Worm (Caenorhabditis elegans): ENCODE data around the gene srxa-4.

The srxa-4 gene

DNA sequence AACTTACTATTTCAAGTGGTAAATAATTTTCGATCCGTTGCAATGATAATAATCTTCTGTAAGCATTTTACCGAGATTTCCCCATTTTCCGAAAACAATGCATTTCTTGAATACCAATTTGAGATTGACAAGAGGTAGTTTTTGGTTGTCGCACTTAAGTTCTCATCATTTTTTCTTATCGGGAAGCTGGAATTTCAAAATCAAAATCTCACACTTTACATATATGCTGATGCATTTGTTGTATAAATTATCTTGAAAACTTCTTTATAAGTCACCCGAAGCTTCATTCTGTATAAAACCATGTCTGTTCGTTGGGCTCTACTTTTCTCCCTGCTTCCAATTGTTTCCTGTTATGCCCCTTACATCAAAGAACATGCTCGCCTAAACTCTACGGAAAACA is 31.2 kb downstream of the srxa-4 start, which contains the start of gene try-11:
Gene try-11 (plus strand): TSS at position 301 of the 400 bp plus-strand sequence.
- no peak for TF ChIP-seq Y105C5A.15 (GFP tag; IDR thresholded peaks at IDR 0.05)
- TF ChIP-seq nhr-41 (GFP tag; IDR thresholded peaks at IDR 0.05) = no peak
- TF ChIP-seq attf-4 (tag; optimal IDR thresholded peaks at IDR 0.05) = no peak
- TF ChIP-seq dmd-9 (GFP tag; IDR thresholded peaks at IDR 0.05) = no peak
- no peak for TF ChIP-seq dmd-6 (GFP tag; IDR thresholded peaks at IDR 0.05)
- no peak for TF ChIP-seq nhr-10 (tag; optimal IDR thresholded peaks at IDR 0.05)
- no peak for TF ChIP-seq lsy-2 (tag; optimal IDR thresholded peaks at IDR 0.05)
- no peak for TF ChIP-seq lin-15B (tag; optimal IDR thresholded peaks at IDR 0.05)
- TF ChIP-seq tag-97 (GFP tag; IDR thresholded peaks at IDR 0.05) = no peak
- no peak for TF ChIP-seq nhr-6 (tag; optimal IDR thresholded peaks at IDR 0.05)
- TF ChIP-seq lin-38 (GFP tag; IDR thresholded peaks at IDR 0.05) = no peak
- TF ChIP-seq nhr-28 (tag; optimal IDR thresholded peaks at IDR 0.05) = no peak

DNA sequence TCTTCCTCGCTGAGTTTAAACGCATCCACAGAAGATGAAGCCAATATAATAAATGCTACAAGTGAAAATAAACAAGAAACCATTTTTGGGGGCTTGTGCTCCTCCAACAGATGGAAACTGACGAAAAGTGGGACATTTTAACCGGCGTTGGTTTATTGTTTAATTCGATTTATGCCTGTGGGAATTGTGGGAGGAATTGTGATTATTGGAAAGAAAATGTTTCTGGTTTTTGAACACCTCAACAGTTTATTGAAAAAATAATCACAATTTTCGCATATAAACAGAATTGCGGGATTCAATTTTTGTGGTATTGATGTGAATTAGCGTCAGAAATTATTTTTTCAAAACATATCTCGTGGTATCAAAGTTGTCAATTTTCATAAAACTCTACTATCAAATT is 34.0 kb downstream of the srxa-4 start, which contains the start of gene try-8:
Gene try-8 (minus strand): TSS at position 101 of the 400 bp plus-strand sequence.
- TF ChIP-seq vab-7 (GFP tag; IDR thresholded peaks at IDR 0.05) = no peak
- TF ChIP-seq pqm-1 (tag; optimal IDR thresholded peaks at IDR 0.05) = no peak
- TF ChIP-seq Y48G9A.11 (GFP tag; IDR thresholded peaks at IDR 0.05) = no peak
- TF ChIP-seq R02D3.7 (tag; optimal IDR thresholded peaks at IDR 0.05) = no peak
- no peak for TF ChIP-seq ceh-44 (GFP tag; IDR thresholded peaks at IDR 0.05)
- no peak for TF ChIP-seq nhr-25 (tag; optimal IDR thresholded peaks at IDR 0.05; ENCODE audit: borderline replicate concordance, insufficient read depth)
- TF ChIP-seq zip-11 (GFP tag; IDR thresholded peaks at IDR 0.05) = no peak
- no peak for TF ChIP-seq fkh-10 (GFP tag; optimal IDR thresholded peaks at IDR 0.05)
- no peak for TF ChIP-seq Y105C5A.15 (GFP tag; IDR thresholded peaks at IDR 0.05)
- no peak for TF ChIP-seq aly-2 (tag; optimal IDR thresholded peaks at IDR 0.05)
- no peak for TF ChIP-seq rbr-2 (tag; optimal IDR thresholded peaks at IDR 0.05)
- TF ChIP-seq spr-3 (GFP tag; optimal IDR thresholded peaks at IDR 0.05) = no peak
- no peak for TF ChIP-seq attf-4 (tag; optimal IDR thresholded peaks at IDR 0.05)
- TF ChIP-seq lin-38 (GFP tag; IDR thresholded peaks at IDR 0.05) = no peak
- no peak for TF ChIP-seq jun-1 (tag; optimal IDR thresholded peaks at IDR 0.05)
- no peak for TF ChIP-seq T26A8.4 (GFP tag; IDR thresholded peaks at IDR 0.05)

DNA sequence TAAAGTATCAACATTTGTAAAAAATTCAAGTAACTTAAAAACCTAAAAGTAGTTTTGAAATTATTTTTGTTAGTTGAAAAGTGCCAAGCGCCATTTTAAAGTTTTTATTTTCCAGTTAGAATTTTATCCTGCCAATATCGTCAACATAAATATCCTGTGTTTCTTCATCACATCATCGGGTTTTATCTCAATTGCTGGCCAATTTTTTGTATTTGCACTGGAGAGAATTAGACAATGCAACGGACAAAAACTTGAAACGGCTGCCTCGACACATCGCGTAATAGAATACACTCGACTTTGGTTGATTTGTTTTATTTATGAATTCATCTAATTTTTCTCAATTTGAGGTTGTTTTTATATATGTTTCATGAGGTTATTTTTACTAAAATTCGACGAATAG is 34.7 kb downstream of the srxa-4 start, which contains the start of gene F25E5.2:
Gene F25E5.2 (plus strand): TSS at position 301 of the 400 bp plus-strand sequence.
- no peak for TF ChIP-seq F37D6.2 (tag; optimal IDR thresholded peaks at IDR 0.05)
- no peak for TF ChIP-seq dmd-8 (GFP tag; IDR thresholded peaks at IDR 0.05)
- TF ChIP-seq nhr-237 (tag; optimal IDR thresholded peaks at IDR 0.05) = no peak
- no peak for TF ChIP-seq ztf-7 (tag; optimal IDR thresholded peaks at IDR 0.05)
- no peak for TF ChIP-seq tra-1 (GFP tag; IDR thresholded peaks at IDR 0.05)

DNA sequence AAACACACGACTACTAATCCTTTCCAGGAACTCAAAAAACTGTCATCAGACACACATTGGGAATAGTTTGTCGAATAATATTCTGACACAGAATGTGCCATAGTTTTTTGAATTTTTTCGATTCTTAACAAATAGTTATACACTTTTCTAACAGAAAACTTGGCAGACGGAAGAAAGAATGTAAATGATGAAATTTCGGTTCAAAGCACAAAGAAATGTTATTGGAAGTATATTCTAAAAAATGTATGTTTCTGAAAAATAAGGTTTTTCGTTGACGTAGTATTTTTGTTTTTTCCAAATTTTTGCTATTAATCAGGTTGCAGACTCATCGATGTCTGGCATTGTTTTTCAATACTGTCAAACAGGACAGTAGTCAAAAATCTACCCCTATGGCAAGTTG is 40.6 kb downstream of the srxa-4 start, which contains the start of gene srh-92:
Gene srh-92 (minus strand): TSS at position 101 of the 400 bp plus-strand sequence.
- TF ChIP-seq ZK337.2 (GFP tag; IDR thresholded peaks at IDR 0.05) = no peak

DNA sequence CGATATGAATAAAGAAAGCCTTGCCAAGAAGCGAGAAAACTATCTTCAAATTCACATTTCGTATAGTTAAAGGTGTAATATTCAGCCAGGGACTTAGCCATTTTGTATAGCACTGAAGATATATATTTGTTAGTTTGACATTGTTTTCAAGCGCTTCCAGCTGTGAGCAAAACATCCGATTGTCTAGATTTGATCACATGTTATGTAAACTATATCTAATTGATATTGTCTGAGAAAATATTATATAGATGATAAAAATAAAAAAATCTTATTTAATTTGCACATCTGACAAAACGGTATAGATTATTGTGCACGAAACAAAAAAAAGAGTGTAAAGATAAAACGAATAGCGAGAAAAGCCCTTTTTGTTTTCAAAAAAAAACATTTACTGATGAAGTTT is 44.4 kb downstream of the srxa-4 start, which contains the start of gene srh-89:
Gene srh-89 (minus strand): TSS at position 101 of the 400 bp plus-strand sequence.
- TF ChIP-seq cey-2 (tag; optimal IDR thresholded peaks at IDR 0.05; ENCODE audit: borderline replicate concordance, insufficient read depth) = no peak
- TF ChIP-seq duxl-1 (tag; optimal IDR thresholded peaks at IDR 0.05; ENCODE audit: poor library complexity) = no peak
- TF ChIP-seq mxl-2 (GFP tag; conservative IDR thresholded peaks at IDR 0.05) = no peak
- no peak for TF ChIP-seq fkh-10 (GFP tag; optimal IDR thresholded peaks at IDR 0.05)
